Worm (Caenorhabditis elegans): ENCODE measurements around the gene Y43F8B.2.

The Y43F8B.2 gene

ce11 chrV:19524569-19524968, 8.3 kb downstream of the Y43F8B.2 start (continued):
- TF ChIP-seq ztf-11 (tag; optimal IDR thresholded peaks at IDR 0.05), result no peak
- TF ChIP-seq tlp-1 (tag; optimal IDR thresholded peaks at IDR 0.05), result no peak
- peak; percentile 19 for TF ChIP-seq nhr-47 (tag; optimal IDR thresholded peaks at IDR 0.05)
- TF ChIP-seq nhr-20 (tag; optimal IDR thresholded peaks at IDR 0.05), result peak; percentile 23
- no peak for TF ChIP-seq nhr-28 (tag; optimal IDR thresholded peaks at IDR 0.05)
- no peak for TF ChIP-seq dpl-1 (GFP tag; optimal IDR thresholded peaks at IDR 0.05)
- no peak for TF ChIP-seq mab-9 (GFP tag; IDR thresholded peaks at IDR 0.05)
- TF ChIP-seq ztf-4 (tag; optimal IDR thresholded peaks at IDR 0.05), result no peak
- TF ChIP-seq aha-1 (tag; optimal IDR thresholded peaks at IDR 0.05), result no peak
- TF ChIP-seq lin-35 (GFP tag; optimal IDR thresholded peaks at IDR 0.05), result peak in 1 of 2 experiments; percentile 5
- TF ChIP-seq nhr-11 (tag; optimal IDR thresholded peaks at IDR 0.05), result no peak
- no peak for TF ChIP-seq unc-98 (GFP tag; IDR thresholded peaks at IDR 0.05)
- no peak for TF ChIP-seq nhr-76 (tag; optimal IDR thresholded peaks at IDR 0.05)
- no peak for TF ChIP-seq mep-1 (tag; optimal IDR thresholded peaks at IDR 0.05)
- no peak for TF ChIP-seq C34B4.2 (tag; optimal IDR thresholded peaks at IDR 0.05)
- TF ChIP-seq Y116A8C.19 (tag; optimal IDR thresholded peaks at IDR 0.05; ENCODE audit: borderline replicate concordance), result no peak
- TF ChIP-seq unc-62 (GFP tag; optimal IDR thresholded peaks at IDR 0.05), result no peak
- no peak for TF ChIP-seq pag-3 (tag; optimal IDR thresholded peaks at IDR 0.05; ENCODE audit: borderline replicate concordance, insufficient read depth)
- TF ChIP-seq efl-1 (optimal IDR thresholded peaks at IDR 0.05), result no peak
- peak in 1 of 2 experiments; percentile 84 for TF ChIP-seq efl-1 (GFP tag; optimal IDR thresholded peaks at IDR 0.05 in 1 of 2)
- peak in 1 of 2 experiments; percentile 76 for TF ChIP-seq mdl-1 (tag; optimal IDR thresholded peaks at IDR 0.05)
- no peak for TF ChIP-seq ceh-88 (GFP tag; IDR thresholded peaks at IDR 0.05)
- no peak for TF ChIP-seq aly-2 (tag; optimal IDR thresholded peaks at IDR 0.05)
- TF ChIP-seq unc-86 (tag; optimal IDR thresholded peaks at IDR 0.05), result no peak
- TF ChIP-seq fkh-8 (tag; optimal IDR thresholded peaks at IDR 0.05), result peak; percentile 43
- TF ChIP-seq zag-1 (tag; optimal IDR thresholded peaks at IDR 0.05), result no peak

- TF ChIP-seq C34B4.2 (tag; optimal IDR thresholded peaks at IDR 0.05) (no peak), nhr-47 (tag; optimal IDR thresholded peaks at IDR 0.05) (peak; percentile 94), C04F5.9 (tag; optimal IDR thresholded peaks at IDR 0.05) (no peak), egl-27 (tag; optimal IDR thresholded peaks at IDR 0.05) (peak; percentile 80 to 88), lin-13 (GFP tag; optimal IDR thresholded peaks at IDR 0.05) (peak; percentile 61), lin-14 (GFP tag; optimal IDR thresholded peaks at IDR 0.05) (peak; percentile 98), lin-39 (tag; optimal IDR thresholded peaks at IDR 0.05) (peak; percentile 66), nhr-20 (tag; optimal IDR thresholded peaks at IDR 0.05) (peak; percentile 94), fkh-8 (tag; optimal IDR thresholded peaks at IDR 0.05) (peak; percentile 94), nhr-71 (tag; optimal IDR thresholded peaks at IDR 0.05) (peak; percentile 98), ceh-8 (GFP tag; optimal IDR thresholded peaks at IDR 0.05) (peak; percentile 61), ceh-82 (tag; optimal IDR thresholded peaks at IDR 0.05) (peak; percentile 62 to 86 (median 82)), ztf-4 (tag; optimal IDR thresholded peaks at IDR 0.05) (peak; percentile 93), blmp-1 (tag; optimal IDR thresholded peaks at IDR 0.05) (peak; percentile 72), tlp-1 (tag; optimal IDR thresholded peaks at IDR 0.05) (no peak), pag-3 (tag; optimal IDR thresholded peaks at IDR 0.05; ENCODE audit: borderline replicate concordance, insufficient read depth) (no peak), ceh-90 (tag; optimal IDR thresholded peaks at IDR 0.05) (no peak), nhr-85 (tag) (peak; percentile 100), vab-15 (tag; optimal IDR thresholded peaks at IDR 0.05) (peak; percentile 85), lin-35 (GFP tag; optimal IDR thresholded peaks at IDR 0.05) (peak; percentile 61 to 80), nhr-76 (tag; optimal IDR thresholded peaks at IDR 0.05) (no peak), grh-1 (GFP tag; IDR thresholded peaks at IDR 0.05) (peak; percentile 91), hlh-4 (tag; optimal IDR thresholded peaks at IDR 0.05) (no peak), hlh-17 (GFP tag; optimal IDR thresholded peaks at IDR 0.05; ENCODE audit: borderline replicate concordance) (no peak), ceh-63 (GFP tag; optimal IDR thresholded peaks at IDR 0.05) (no peak), efl-1 (optimal IDR thresholded peaks at IDR 0.05) (peak; percentile 76 to 86), efl-1 (GFP tag; optimal IDR thresholded peaks at IDR 0.05 in 1 of 2) (peak; percentile 30 to 90), aha-1 (tag; optimal IDR thresholded peaks at IDR 0.05) (no peak), egl-13 (tag; optimal IDR thresholded peaks at IDR 0.05) (peak; percentile 85), sup-37 (GFP tag; optimal IDR thresholded peaks at IDR 0.05) (no peak), nhr-237 (tag; optimal IDR thresholded peaks at IDR 0.05) (peak; percentile 59), snpc-4 (tag; optimal IDR thresholded peaks at IDR 0.05) (peak; percentile 50), unc-30 (tag; optimal IDR thresholded peaks at IDR 0.05) (no peak), rnt-1 (tag; optimal IDR thresholded peaks at IDR 0.05) (peak; percentile 81), snu-23 (GFP tag; optimal IDR thresholded peaks at IDR 0.05) (peak; percentile 90)
Measured at ce11 chrV:19522551-19523137, 10.3 kb downstream of the Y43F8B.2 start.
